Worm (Caenorhabditis elegans): ENCODE results near the gene VC5.2.

DNA sequence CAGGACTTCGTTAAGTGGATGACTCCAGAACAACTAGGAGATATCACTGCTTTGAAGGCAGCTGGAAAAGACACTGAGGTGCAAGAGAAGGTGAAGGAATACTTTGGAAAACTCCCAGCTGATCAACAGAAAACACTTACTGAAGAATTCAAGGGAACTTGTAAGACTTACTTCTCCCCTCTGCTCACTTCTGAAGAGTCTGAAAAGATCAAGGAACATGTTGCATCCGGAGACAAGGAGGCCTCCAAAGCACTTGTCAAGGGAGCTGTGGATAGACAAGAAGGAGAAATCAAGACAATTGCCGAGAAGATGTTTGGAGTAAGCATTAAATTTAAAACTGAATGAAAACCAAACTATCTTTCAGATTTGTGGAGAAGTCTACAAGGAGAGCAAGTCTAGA, 6.4 kb upstream of the VC5.2 start:
- TF ChIP-seq tbx-7 (tag; optimal IDR thresholded peaks at IDR 0.05) (no peak), ceh-30 (tag; optimal IDR thresholded peaks at IDR 0.05) (no peak), ttx-3 (tag; optimal IDR thresholded peaks at IDR 0.05) (no peak), pha-4 (tag; optimal IDR thresholded peaks at IDR 0.05) (no peak), K09A11.1 (tag; optimal IDR thresholded peaks at IDR 0.05; ENCODE audit: insufficient read depth) (no peak), pqm-1 (tag; optimal IDR thresholded peaks at IDR 0.05) (no peak), ama-1 (optimal IDR thresholded peaks at IDR 0.05) (no peak), zip-5 (tag; optimal IDR thresholded peaks at IDR 0.05) (no peak), pag-3 (tag; optimal IDR thresholded peaks at IDR 0.05; ENCODE audit: borderline replicate concordance) (no peak), T23F11.4 (GFP tag; optimal IDR thresholded peaks at IDR 0.05) (no peak), nhr-11 (tag; optimal IDR thresholded peaks at IDR 0.05) (no peak), F13H6.1 (tag; optimal IDR thresholded peaks at IDR 0.05) (no peak), dve-1 (tag; optimal IDR thresholded peaks at IDR 0.05) (no peak), pax-1 (tag; optimal IDR thresholded peaks at IDR 0.05) (no peak)
